Fruit fly (Drosophila melanogaster): ENCODE data around the gene Elp6.

Elp6 gene

dm6 chr3R:13371840-13372680 is 5.3 kb upstream of the Elp6 start, which contains the start of the genes Lip3 and CG34309 (continued):
- TF ChIP-seq CG4318 (GFP tag; optimal IDR thresholded peaks at IDR 0.05) (no peak), eg (GFP tag; IDR thresholded peaks at IDR 0.05) (no peak), Hr38 (GFP tag; optimal IDR thresholded peaks at IDR 0.05) (no peak), CG10631 (GFP tag; optimal IDR thresholded peaks at IDR 0.05) (no peak), CG31627 (GFP tag; optimal IDR thresholded peaks at IDR 0.05) (peak; percentile 52), Blimp-1 (GFP tag; optimal IDR thresholded peaks at IDR 0.05) (peak; percentile 36), salr (GFP tag; optimal IDR thresholded peaks at IDR 0.05) (no peak), fd85E (GFP tag; optimal IDR thresholded peaks at IDR 0.05) (no peak), Lpt (GFP tag; optimal IDR thresholded peaks at IDR 0.05) (no peak)

- TF ChIP-seq CG8319 (GFP tag; optimal IDR thresholded peaks at IDR 0.05): no peak
- no peak for TF ChIP-seq fkh (GFP tag; optimal IDR thresholded peaks at IDR 0.05)
- TF ChIP-seq CG6792 (GFP tag; optimal IDR thresholded peaks at IDR 0.05): no peak
- no peak for TF ChIP-seq Ets96B (tag; optimal IDR thresholded peaks at IDR 0.05)
Measured at dm6 chr3R:13369348-13369747, 2.6 kb upstream of the Elp6 start, which contains the start of gene CheA87a. TSS of gene CheA87a (plus strand) at chr3R:13369648.

dm6 chr3R:13365665-13366414 is 870 bp downstream of the Elp6 start:
- TF ChIP-seq Hr4 (GFP tag; optimal IDR thresholded peaks at IDR 0.05): peak; percentile 2
- no peak for TF ChIP-seq CG6276 (GFP tag; optimal IDR thresholded peaks at IDR 0.05)
- TF ChIP-seq Ets96B (tag; optimal IDR thresholded peaks at IDR 0.05): no peak
- peak; percentile 48 for TF ChIP-seq Eip78C (GFP tag)
- TF ChIP-seq CG10669 (GFP tag; optimal IDR thresholded peaks at IDR 0.05): no peak
- TF ChIP-seq dsx (GFP tag; optimal IDR thresholded peaks at IDR 0.05; ENCODE audit: poor library complexity, severe bottlenecking): no peak
- no peak for TF ChIP-seq CG4318 (GFP tag; optimal IDR thresholded peaks at IDR 0.05)
- TF ChIP-seq Sox15 (GFP tag; optimal IDR thresholded peaks at IDR 0.05): no peak
- no peak for TF ChIP-seq Eip93F (GFP tag; optimal IDR thresholded peaks at IDR 0.05)
- TF ChIP-seq achi (GFP tag; optimal IDR thresholded peaks at IDR 0.05): no peak
- peak; percentile 5 for TF ChIP-seq OdsH (GFP tag; optimal IDR thresholded peaks at IDR 0.05)
- no peak for TF ChIP-seq CG6792 (GFP tag; optimal IDR thresholded peaks at IDR 0.05)
- TF ChIP-seq CG31627 (GFP tag; optimal IDR thresholded peaks at IDR 0.05): no peak
- TF ChIP-seq Sox14 (GFP tag; optimal IDR thresholded peaks at IDR 0.05): no peak
- TF ChIP-seq Ets21C (GFP tag; optimal IDR thresholded peaks at IDR 0.05): no peak
- peak; percentile 23 for TF ChIP-seq CG34406 (GFP tag; optimal IDR thresholded peaks at IDR 0.05)
- no peak for TF ChIP-seq Sox102F (GFP tag; optimal IDR thresholded peaks at IDR 0.05)
- no peak for TF ChIP-seq CG16779 (tag; optimal IDR thresholded peaks at IDR 0.05)
- no peak for TF ChIP-seq salr (GFP tag; optimal IDR thresholded peaks at IDR 0.05)
- no peak for TF ChIP-seq CG1621 (tag; optimal IDR thresholded peaks at IDR 0.05)
- no peak for TF ChIP-seq svp (GFP tag)
- no peak for TF ChIP-seq dac (GFP tag; optimal IDR thresholded peaks at IDR 0.05)
- peak; percentile 20 for TF ChIP-seq topi (GFP tag; optimal IDR thresholded peaks at IDR 0.05)
- TF ChIP-seq fd85E (GFP tag; optimal IDR thresholded peaks at IDR 0.05): no peak
- no peak for TF ChIP-seq Met (GFP tag; optimal IDR thresholded peaks at IDR 0.05)
- no peak for TF ChIP-seq net (GFP tag; optimal IDR thresholded peaks at IDR 0.05)
- TF ChIP-seq CG3919 (GFP tag; optimal IDR thresholded peaks at IDR 0.05): no peak
- no peak for TF ChIP-seq Blimp-1 (GFP tag; optimal IDR thresholded peaks at IDR 0.05)
- peak; percentile 68 for TF ChIP-seq fkh (GFP tag; optimal IDR thresholded peaks at IDR 0.05)
- no peak for TF ChIP-seq CG11762 (GFP tag; optimal IDR thresholded peaks at IDR 0.05; ENCODE audit: insufficient read depth)
- no peak for TF ChIP-seq Lpt (GFP tag; optimal IDR thresholded peaks at IDR 0.05)
- no peak for TF ChIP-seq lz (GFP tag; optimal IDR thresholded peaks at IDR 0.05)
- TF ChIP-seq CG10631 (GFP tag; optimal IDR thresholded peaks at IDR 0.05): no peak
- TF ChIP-seq Hr39 (GFP tag; optimal IDR thresholded peaks at IDR 0.05): no peak
- no peak for TF ChIP-seq CG8319 (GFP tag; optimal IDR thresholded peaks at IDR 0.05)
- TF ChIP-seq acj6 (GFP tag; optimal IDR thresholded peaks at IDR 0.05): peak; percentile 9
- no peak for TF ChIP-seq ss (GFP tag; optimal IDR thresholded peaks at IDR 0.05)
- TF ChIP-seq vri (GFP tag; optimal IDR thresholded peaks at IDR 0.05): peak; percentile 45
- no peak for TF ChIP-seq cyc (GFP tag; optimal IDR thresholded peaks at IDR 0.05)
- TF ChIP-seq CG3032 (tag; optimal IDR thresholded peaks at IDR 0.05): no peak
- no peak for TF ChIP-seq CG6854 (GFP tag; optimal IDR thresholded peaks at IDR 0.05)
- TF ChIP-seq Hr38 (GFP tag; optimal IDR thresholded peaks at IDR 0.05): no peak
